Worm (Caenorhabditis elegans) whole organism, midembryonic: Measurements from ENCODE around the gene D1005.2.

Source experiments
- T22C8.4 ChIP-seq: fragments of 200-800 bp; sonication (Bioruptor generic); IDR thresholded peaks from 2 replicates; pipeline ENCODE4 v1.3.6; 2022; ENCODE audit warnings: missing genetic modification characterization, missing compliant biosample characterization
- cog-1 ChIP-seq: sonication (generic microtip); optimal IDR thresholded peaks from 2 replicates; lab custom pipeline; 2016; ENCODE audit warnings: missing genetic modification characterization, missing compliant biosample characterization
- flt-1 ChIP-seq: fragments of 200-800 bp; sonication (Bioruptor generic); IDR thresholded peaks from 2 replicates; pipeline ENCODE4 v1.3.6; 2022; ENCODE audit warnings: missing genetic modification characterization, missing compliant biosample characterization

- no peak for TF ChIP-seq cog-1 (tag; lab: Kevin White, UChicago)
- no peak for TF ChIP-seq flt-1 (GFP tag; lab: Robert Waterston, UW)
- no peak for TF ChIP-seq T22C8.4
Observed at ce11 chrX:1420524-1420923, 38.3 kb upstream of the D1005.2 start.
